Fruit fly (Drosophila melanogaster) Kc167 (cell line): Measurements from ENCODE around the gene CG43373.

Experiments
- Myc ChIP-seq: fragments of >200 bp; optimal IDR thresholded peaks from 2 replicates; lab custom pipeline; 2017; ENCODE audit warnings: missing external identifiers
- Sin3A ChIP-seq: fragments of >200 bp; optimal IDR thresholded peaks from 2 replicates; lab custom pipeline; 2018; ENCODE audit warnings: missing external identifiers
- h ChIP-seq: fragments of >200 bp; optimal IDR thresholded peaks from 3 replicates; lab custom pipeline; 2018; ENCODE audit warnings: missing external identifiers
- insv ChIP-seq: fragments of >200 bp; optimal IDR thresholded peaks from 3 replicates; lab custom pipeline; 2018; ENCODE audit warnings: missing external identifiers
- psq ChIP-seq: fragments of >200 bp; optimal IDR thresholded peaks from 2 replicates; lab custom pipeline; 2017; ENCODE audit warnings: missing external identifiers
- ttk ChIP-seq: sonication (Bioruptor generic); optimal IDR thresholded peaks from 2 replicates; lab custom pipeline; 2017; ENCODE audit warnings: missing external identifiers

Gene CG43373

DNA sequence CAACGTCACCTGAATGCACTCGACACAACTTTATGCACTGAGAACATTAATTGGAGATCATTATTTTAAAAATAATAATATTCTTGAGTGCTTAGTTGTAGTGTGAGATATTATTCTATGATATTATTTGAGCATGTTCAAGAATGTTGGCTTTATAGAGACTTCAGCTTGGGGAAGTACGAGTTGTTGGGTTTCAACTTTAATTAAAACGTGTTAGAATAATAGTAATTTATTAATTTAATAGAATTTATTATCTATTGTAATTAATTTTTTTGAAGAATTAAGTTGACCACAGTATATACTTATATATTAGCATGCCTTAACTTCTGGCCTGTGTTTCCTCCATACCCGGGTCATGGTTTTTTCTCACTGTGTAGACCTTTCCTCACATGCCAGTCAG, 79.3 kb downstream of the CG43373 start:
- TF ChIP-seq Myc (lab: Kevin White, UChicago) (no peak), insv (no peak), Sin3A (no peak), psq (lab: Kevin White, UChicago) (no peak), ttk (lab: Kevin White, UChicago) (no peak), h (lab: Kevin White, UChicago) (no peak)

DNA sequence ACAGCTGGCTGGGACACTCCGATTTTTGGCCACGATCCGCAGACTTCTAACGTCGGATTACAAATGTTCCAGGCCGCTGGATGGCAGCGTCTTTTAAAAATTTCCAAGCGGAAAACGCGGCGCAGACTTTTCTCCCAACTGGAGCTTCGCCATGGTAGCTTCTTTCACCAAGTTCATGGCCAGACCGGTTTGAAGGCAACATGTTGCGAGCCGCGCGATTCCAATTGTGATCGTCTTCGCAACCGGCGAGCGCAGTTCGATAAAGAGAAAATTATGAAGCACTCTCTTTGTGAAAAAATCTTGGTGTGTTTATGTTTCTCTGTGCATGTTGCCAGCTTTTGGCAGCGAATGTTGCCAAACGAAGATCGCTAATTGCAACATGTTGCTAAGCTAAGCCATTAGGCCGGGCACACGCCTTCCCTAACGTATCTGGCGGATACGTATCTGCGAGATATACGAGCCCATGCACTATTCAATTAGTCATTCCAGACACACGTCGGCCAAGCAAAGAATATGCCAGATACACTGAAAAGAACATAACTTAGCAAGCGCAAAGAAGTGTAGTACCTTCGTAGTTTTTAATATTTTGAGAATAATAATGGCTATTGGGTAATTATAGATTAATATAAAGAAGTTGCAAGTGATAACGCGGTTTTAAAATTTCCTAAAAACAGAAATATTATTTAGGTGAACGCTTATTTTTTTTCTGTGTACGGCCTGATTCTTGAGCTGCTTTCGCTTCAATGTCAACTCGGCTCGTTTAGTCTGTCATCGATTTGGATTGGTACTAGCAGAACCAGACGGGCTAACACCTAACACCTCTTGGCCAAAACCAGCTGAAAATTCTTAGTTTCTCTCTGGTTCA, 91.1 kb downstream of the CG43373 start, which contains the start of gene dsx-c73A:
Gene dsx-c73A, minus strand, starts transcription at position 72 of the 865 bp plus-strand sequence.
- TF ChIP-seq h (lab: Kevin White, UChicago) (no peak), ttk (lab: Kevin White, UChicago) (no peak), insv (no peak), Sin3A (no peak), Myc (lab: Kevin White, UChicago) (no peak), psq (lab: Kevin White, UChicago) (no peak)

dm6 chr3L:16442628-16443027, 100.5 kb downstream of the CG43373 start:
- TF ChIP-seq psq (lab: Kevin White, UChicago) (no peak), ttk (lab: Kevin White, UChicago) (no peak), Sin3A (no peak), h (lab: Kevin White, UChicago) (no peak), Myc (lab: Kevin White, UChicago) (no peak), insv (no peak)
